Worm (Caenorhabditis elegans): ENCODE measurements around the gene B0513.90.

The B0513.90 gene

DNA sequence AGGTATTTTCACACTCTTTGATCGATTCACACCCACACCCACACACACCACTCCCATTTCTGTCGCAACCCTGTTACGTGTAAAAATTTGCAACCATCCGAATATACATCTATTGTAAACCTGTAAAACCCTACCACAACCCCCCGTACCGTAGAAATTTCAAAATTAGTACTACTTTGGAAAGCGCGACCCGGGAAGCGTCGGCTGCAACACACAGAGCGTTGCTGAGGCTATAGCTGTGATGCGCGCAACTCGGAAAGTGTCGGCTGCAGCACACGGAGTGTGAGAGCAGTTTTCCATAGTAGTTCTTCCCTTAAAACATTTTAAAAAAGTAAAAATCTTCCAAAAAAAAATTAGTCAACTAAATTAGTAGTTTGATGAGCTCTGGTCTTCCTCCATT, 26.2 kb downstream of the B0513.90 start (continued):
- TF ChIP-seq lin-35 (GFP tag; optimal IDR thresholded peaks at IDR 0.05) (no peak), lin-14 (GFP tag; optimal IDR thresholded peaks at IDR 0.05) (no peak), elt-3 (tag; optimal IDR thresholded peaks at IDR 0.05) (no peak), aly-2 (tag; optimal IDR thresholded peaks at IDR 0.05) (no peak), unc-98 (GFP tag; IDR thresholded peaks at IDR 0.05) (no peak), nhr-85 (tag) (peak; percentile 63), sup-37 (GFP tag; optimal IDR thresholded peaks at IDR 0.05) (no peak), mdl-1 (tag; optimal IDR thresholded peaks at IDR 0.05) (no peak), nhr-28 (tag; optimal IDR thresholded peaks at IDR 0.05) (no peak), pag-3 (tag; optimal IDR thresholded peaks at IDR 0.05; ENCODE audit: borderline replicate concordance, insufficient read depth) (no peak), pqm-1 (tag; optimal IDR thresholded peaks at IDR 0.05) (no peak), nhr-71 (tag; optimal IDR thresholded peaks at IDR 0.05) (peak; percentile 30), efl-3 (GFP tag; optimal IDR thresholded peaks at IDR 0.05) (no peak), aha-1 (tag; optimal IDR thresholded peaks at IDR 0.05) (no peak), snu-23 (GFP tag; optimal IDR thresholded peaks at IDR 0.05) (peak; percentile 16), grh-1 (GFP tag; IDR thresholded peaks at IDR 0.05) (no peak), hlh-17 (GFP tag; optimal IDR thresholded peaks at IDR 0.05; ENCODE audit: borderline replicate concordance) (no peak), fos-1 (tag; optimal IDR thresholded peaks at IDR 0.05) (no peak), tbx-2 (tag; optimal IDR thresholded peaks at IDR 0.05) (no peak), nhr-77 (tag; optimal IDR thresholded peaks at IDR 0.05) (no peak), zag-1 (tag; optimal IDR thresholded peaks at IDR 0.05) (no peak)

DNA sequence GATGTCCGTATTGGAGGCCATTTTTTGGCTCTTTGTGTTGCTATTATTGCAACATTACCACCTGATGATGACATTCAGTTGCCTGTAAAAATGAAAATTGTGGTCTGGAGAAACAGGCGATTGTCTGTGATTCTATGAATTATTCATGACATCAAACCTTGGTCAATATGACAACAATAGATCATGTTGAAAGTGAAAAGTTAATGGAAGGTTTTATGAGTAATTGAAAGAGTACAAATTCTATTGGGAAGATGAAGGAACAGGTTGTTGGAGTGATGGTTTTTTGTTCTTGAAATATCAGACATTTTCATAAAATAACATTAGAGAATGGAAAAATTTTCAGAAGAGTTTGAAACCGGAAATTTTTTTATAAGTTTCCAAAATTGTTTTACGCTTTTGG, 35.9 kb downstream of the B0513.90 start, which contains the start of gene Y37A1A.3:
Gene Y37A1A.3, minus strand, starts transcription at position 101 of the 400 bp plus-strand sequence.
- no peak for TF ChIP-seq fkh-8 (tag; optimal IDR thresholded peaks at IDR 0.05)
- peak; percentile 15 for TF ChIP-seq blmp-1 (tag; optimal IDR thresholded peaks at IDR 0.05)
- peak; percentile 52 for TF ChIP-seq nhr-85 (tag)

DNA sequence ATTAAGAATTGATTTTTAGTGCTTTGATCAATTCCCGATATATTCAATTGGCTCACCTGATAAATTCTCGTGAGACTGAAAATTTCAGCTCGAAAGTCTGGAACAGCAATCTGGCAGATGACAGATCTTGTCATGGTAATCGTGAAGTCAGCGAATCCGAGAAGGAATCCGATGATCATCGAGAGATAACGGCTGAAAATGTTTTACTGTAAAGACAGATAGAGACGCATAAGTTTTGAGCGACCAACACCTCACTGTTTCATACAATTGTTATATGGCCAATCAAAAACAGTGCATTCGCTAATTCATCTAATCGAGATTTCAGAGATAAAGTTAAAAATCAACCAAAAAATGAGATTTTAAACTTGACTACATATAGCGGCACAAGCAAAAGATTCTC, 39.5 kb downstream of the B0513.90 start:
- TF ChIP-seq fos-1 (tag; optimal IDR thresholded peaks at IDR 0.05) (no peak), snu-23 (GFP tag; optimal IDR thresholded peaks at IDR 0.05) (no peak), lin-15B (tag; optimal IDR thresholded peaks at IDR 0.05) (no peak), ceh-8 (GFP tag; optimal IDR thresholded peaks at IDR 0.05) (no peak), nhr-28 (tag; optimal IDR thresholded peaks at IDR 0.05) (no peak), nhr-71 (tag; optimal IDR thresholded peaks at IDR 0.05) (no peak)

DNA sequence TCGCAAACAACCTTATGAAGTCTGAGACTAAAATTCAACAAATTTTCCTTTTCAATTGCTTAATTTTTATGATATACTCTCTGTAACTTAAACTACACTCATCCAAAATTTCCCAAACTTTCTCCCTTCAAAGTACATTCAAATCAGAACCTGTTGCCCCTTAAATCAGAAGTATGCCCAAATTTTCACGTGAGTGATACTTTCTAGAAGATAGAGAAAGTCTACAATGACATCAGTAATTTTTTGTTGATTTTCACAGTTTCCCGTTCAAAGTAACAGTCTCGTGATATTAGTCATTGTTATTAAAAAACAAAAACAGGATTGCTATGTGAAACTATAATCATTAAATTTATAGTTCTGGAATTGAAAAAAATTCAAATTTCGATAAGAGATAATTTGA, 44.1 kb downstream of the B0513.90 start:
- TF ChIP-seq ceh-8 (GFP tag; optimal IDR thresholded peaks at IDR 0.05) (no peak), skn-1 (tag; optimal IDR thresholded peaks at IDR 0.05) (peak; percentile 7), dsc-1 (tag; optimal IDR thresholded peaks at IDR 0.05) (no peak), pag-3 (tag; optimal IDR thresholded peaks at IDR 0.05; ENCODE audit: borderline replicate concordance, insufficient read depth) (no peak), blmp-1 (tag; optimal IDR thresholded peaks at IDR 0.05) (peak; percentile 77), dpl-1 (GFP tag; optimal IDR thresholded peaks at IDR 0.05) (peak in 1 of 3 experiments; percentile 8), unc-30 (tag; optimal IDR thresholded peaks at IDR 0.05) (no peak), nhr-85 (tag) (peak; percentile 92), C16A3.4 (tag; optimal IDR thresholded peaks at IDR 0.05) (no peak), nhr-20 (tag; optimal IDR thresholded peaks at IDR 0.05) (peak; percentile 92), elt-3 (tag; optimal IDR thresholded peaks at IDR 0.05) (peak in 4 of 6 experiments; percentile 20 to 94 (median 56)), nhr-12 (tag; optimal IDR thresholded peaks at IDR 0.05) (no peak), tlp-1 (tag; optimal IDR thresholded peaks at IDR 0.05) (no peak), lin-35 (GFP tag; optimal IDR thresholded peaks at IDR 0.05) (peak in 1 of 2 experiments; percentile 58), fkh-8 (tag; optimal IDR thresholded peaks at IDR 0.05) (no peak), nhr-84 (tag; optimal IDR thresholded peaks at IDR 0.05) (no peak), grh-1 (GFP tag; IDR thresholded peaks at IDR 0.05) (peak; percentile 67), tbx-2 (tag; optimal IDR thresholded peaks at IDR 0.05) (peak; percentile 72), nhr-19 (GFP tag; conservative IDR thresholded peaks at IDR 0.05) (peak; percentile 87), nhr-90 (tag; optimal IDR thresholded peaks at IDR 0.05; ENCODE audit: poor library complexity) (peak; percentile 68), unc-86 (tag; optimal IDR thresholded peaks at IDR 0.05) (no peak), efl-1 (optimal IDR thresholded peaks at IDR 0.05) (no peak), efl-1 (GFP tag; optimal IDR thresholded peaks at IDR 0.05 in 1 of 2) (peak in 1 of 2 experiments; percentile 52), nhr-71 (tag; optimal IDR thresholded peaks at IDR 0.05) (peak; percentile 78), snu-23 (GFP tag; optimal IDR thresholded peaks at IDR 0.05) (peak; percentile 72), irx-1 (tag; optimal IDR thresholded peaks at IDR 0.05) (no peak)

All from whole organism, L1 larva.